Worm (Caenorhabditis elegans): ENCODE data around the gene gmap-3.

gmap-3 gene

DNA sequence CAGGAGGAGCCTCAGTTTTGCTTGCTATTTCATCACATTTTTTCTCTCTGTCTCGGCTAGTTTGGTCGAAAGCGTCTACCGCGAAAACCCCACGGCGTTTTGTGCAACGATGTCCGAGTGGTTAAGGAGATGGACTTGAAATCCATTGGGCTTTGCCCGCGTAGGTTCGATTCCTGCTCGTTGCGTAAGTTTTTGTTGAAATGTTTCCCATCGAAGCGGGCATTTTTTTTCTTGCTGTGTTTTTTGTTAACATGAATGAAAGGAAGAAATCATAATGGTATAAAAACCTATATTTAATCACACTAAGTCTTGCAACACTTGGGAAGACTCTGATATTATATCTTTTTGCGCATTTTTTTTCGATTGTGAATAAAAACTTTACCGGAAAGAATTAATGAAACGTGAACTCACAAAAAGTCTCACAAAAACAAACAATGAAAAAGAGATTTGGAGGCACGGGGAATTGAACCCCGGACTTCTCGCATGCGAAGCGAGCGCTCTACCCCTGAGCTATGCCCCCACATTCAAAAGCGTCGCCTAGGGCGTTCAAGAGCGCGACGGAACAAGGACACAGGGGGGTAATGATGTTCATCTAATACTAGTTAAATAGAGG is 50.8 kb downstream of the gmap-3 start (continued):
- peak; percentile 91 for TF ChIP-seq sdz-12 (GFP tag; optimal IDR thresholded peaks at IDR 0.05)
- no peak for TF ChIP-seq ZK546.5 (tag; optimal IDR thresholded peaks at IDR 0.05)
- TF ChIP-seq snpc-4 (tag; optimal IDR thresholded peaks at IDR 0.05) = no peak
- peak; percentile 59 for TF ChIP-seq ceh-44 (GFP tag; IDR thresholded peaks at IDR 0.05)
- no peak for TF ChIP-seq aly-2 (tag; optimal IDR thresholded peaks at IDR 0.05)
- peak; percentile 90 for TF ChIP-seq arid-1 (GFP tag; conservative IDR thresholded peaks at IDR 0.05)
- TF ChIP-seq Y48G9A.11 (GFP tag; IDR thresholded peaks at IDR 0.05) = peak; percentile 16; the same call in 1 of the 2 replicates
- no peak for TF ChIP-seq daf-12 (tag; optimal IDR thresholded peaks at IDR 0.05)
- peak; percentile 86 for TF ChIP-seq duxl-1 (tag; optimal IDR thresholded peaks at IDR 0.05; ENCODE audit: poor library complexity)
- peak; percentile 46 to 79; a peak in 3 of 4 replicates for TF ChIP-seq madf-5 (GFP tag; IDR thresholded peaks at IDR 0.05)
- no peak for TF ChIP-seq ama-1 (optimal IDR thresholded peaks at IDR 0.05)
- peak; percentile 57; the same call in 1 of the 2 replicates for TF ChIP-seq ZK337.2 (GFP tag; IDR thresholded peaks at IDR 0.05)
- TF ChIP-seq F44E2.7 (GFP tag; IDR thresholded peaks at IDR 0.05) = peak; percentile 74; the same call in 1 of the 2 replicates
- TF ChIP-seq nhr-10 (tag; optimal IDR thresholded peaks at IDR 0.05) = no peak
- TF ChIP-seq zfp-3 (GFP tag; conservative IDR thresholded peaks at IDR 0.05) = peak; percentile 61
- peak; percentile 88 for TF ChIP-seq mes-2 (tag; optimal IDR thresholded peaks at IDR 0.05; ENCODE audit: poor library complexity, severe bottlenecking)
- TF ChIP-seq saeg-2 (GFP tag; IDR thresholded peaks at IDR 0.05) = peak; percentile 86
- TF ChIP-seq mep-1 (tag; optimal IDR thresholded peaks at IDR 0.05) = peak; percentile 67
- no peak for TF ChIP-seq Y75B8A.6 (GFP tag; IDR thresholded peaks at IDR 0.05)
- TF ChIP-seq php-3 (GFP tag; IDR thresholded peaks at IDR 0.05) = peak; percentile 56; the same call in 1 of the 2 replicates
- peak; percentile 72; the same call in 1 of the 2 replicates for TF ChIP-seq dmd-8 (GFP tag; IDR thresholded peaks at IDR 0.05)
- peak; percentile 76 for TF ChIP-seq vab-7 (GFP tag; IDR thresholded peaks at IDR 0.05)
- TF ChIP-seq zag-1 (tag; optimal IDR thresholded peaks at IDR 0.05) = peak; percentile 28
- peak; percentile 38 for TF ChIP-seq tra-1 (GFP tag; IDR thresholded peaks at IDR 0.05)
- peak; percentile 75 for TF ChIP-seq nhr-11 (tag; optimal IDR thresholded peaks at IDR 0.05)
- peak; percentile 57 for TF ChIP-seq dmd-6 (GFP tag; IDR thresholded peaks at IDR 0.05)
- peak; percentile 17 for TF ChIP-seq pqm-1 (tag; optimal IDR thresholded peaks at IDR 0.05)
- no peak for TF ChIP-seq zip-11 (GFP tag; IDR thresholded peaks at IDR 0.05)
- no peak for TF ChIP-seq skn-1 (tag; optimal IDR thresholded peaks at IDR 0.05)
- TF ChIP-seq hlh-30 (tag; optimal IDR thresholded peaks at IDR 0.05; ENCODE audit: insufficient read depth) = peak; percentile 71
- no peak for TF ChIP-seq nhr-237 (tag; optimal IDR thresholded peaks at IDR 0.05)
- TF ChIP-seq nhr-77 (tag; optimal IDR thresholded peaks at IDR 0.05) = peak; percentile 53
- no peak for TF ChIP-seq nhr-25 (tag; optimal IDR thresholded peaks at IDR 0.05; ENCODE audit: borderline replicate concordance, insufficient read depth)
- peak; percentile 22 for TF ChIP-seq dpl-1 (GFP tag; optimal IDR thresholded peaks at IDR 0.05)
- no peak for TF ChIP-seq nhr-76 (tag; optimal IDR thresholded peaks at IDR 0.05)
- peak; percentile 79 for TF ChIP-seq dmd-9 (GFP tag; IDR thresholded peaks at IDR 0.05)
- peak; percentile 63 for TF ChIP-seq lin-38 (GFP tag; IDR thresholded peaks at IDR 0.05)
- TF ChIP-seq lsy-2 (tag; optimal IDR thresholded peaks at IDR 0.05) = peak; percentile 64 to 65
- peak; percentile 61 for TF ChIP-seq spr-3 (GFP tag; optimal IDR thresholded peaks at IDR 0.05)
- peak; percentile 63 for TF ChIP-seq madf-9 (GFP tag; conservative IDR thresholded peaks at IDR 0.05)
- TF ChIP-seq unc-62 (GFP tag; optimal IDR thresholded peaks at IDR 0.05 in 1 of 2) = peak in 1 of 2 experiments; percentile 83
- TF ChIP-seq unc-62 (tag; optimal IDR thresholded peaks at IDR 0.05) = no peak
- no peak; the same call in 1 of the 2 replicates for TF ChIP-seq egl-43 (GFP tag; IDR thresholded peaks at IDR 0.05)
- TF ChIP-seq unc-39 (tag; optimal IDR thresholded peaks at IDR 0.05) = no peak
- TF ChIP-seq nhr-42 (GFP tag; IDR thresholded peaks at IDR 0.05) = peak; percentile 74; the same call in 1 of the 2 replicates
- peak; percentile 76 for TF ChIP-seq ztf-7 (tag; optimal IDR thresholded peaks at IDR 0.05)
- TF ChIP-seq R02D3.7 (tag; optimal IDR thresholded peaks at IDR 0.05) = no peak
- peak; percentile 51 for TF ChIP-seq mxl-3 (GFP tag; optimal IDR thresholded peaks at IDR 0.05)
- peak; percentile 50 for TF ChIP-seq F37D6.2 (tag; optimal IDR thresholded peaks at IDR 0.05)
- peak; percentile 51 for TF ChIP-seq nhr-28 (tag; optimal IDR thresholded peaks at IDR 0.05)
- TF ChIP-seq unc-130 (GFP tag; optimal IDR thresholded peaks at IDR 0.05) = no peak
